Worm (Caenorhabditis elegans) whole organism, early embryonic: ENCODE results near the gene grd-1.

Source experiments
- B0310.2 ChIP-seq: sonication (generic microtip); optimal IDR thresholded peaks from 2 replicates; lab custom pipeline; 2016; ENCODE audit warnings: mild to moderate bottlenecking, missing genetic modification characterization, missing compliant biosample characterization
- ama-1 ChIP-seq: fragments of 150-350 bp; optimal IDR thresholded peaks from 2 replicates; lab custom pipeline; 2014
- ceh-13 ChIP-seq: fragments of 200-800 bp; sonication (Bioruptor generic); optimal IDR thresholded peaks from 2 replicates; lab custom pipeline; 2018; ENCODE audit warnings: mild to moderate bottlenecking, missing genetic modification characterization, missing compliant biosample characterization
- hmbx-1 ChIP-seq: sonication (generic microtip); optimal IDR thresholded peaks from 2 replicates; lab custom pipeline; 2016; ENCODE audit warnings: mild to moderate bottlenecking, missing genetic modification characterization, missing compliant biosample characterization
- pes-1 ChIP-seq: fragments of 200-800 bp; sonication (Bioruptor generic); IDR thresholded peaks from 2 replicates; pipeline ENCODE4 v1.3.6; 2022; ENCODE audit warnings: missing genetic modification reagents, missing genetic modification characterization, missing compliant biosample characterization

DNA sequence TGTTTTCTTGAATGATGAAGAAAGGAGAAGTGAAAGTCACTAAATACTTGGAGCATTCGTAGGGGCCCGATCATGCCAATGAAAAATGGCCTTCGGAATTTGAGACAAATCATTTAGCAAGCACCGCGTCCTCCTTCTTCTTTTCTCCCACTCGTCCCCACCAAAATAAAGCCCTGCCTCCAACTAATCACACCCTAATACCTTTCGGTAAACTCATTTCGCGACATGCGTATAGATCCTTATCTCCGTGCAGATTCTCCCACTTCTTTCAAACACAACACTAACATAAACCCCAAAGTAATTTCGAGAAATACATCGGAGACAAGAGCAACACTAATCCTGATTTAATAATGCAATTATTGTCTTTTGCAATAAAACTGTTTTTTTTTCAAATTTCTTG lies 28.4 kb downstream of the grd-1 start:
- TF ChIP-seq ama-1 (lab: Kevin White, UChicago) (no peak), pes-1 (no peak), hmbx-1 (tag; lab: Kevin White, UChicago) (no peak), B0310.2 (tag; lab: Kevin White, UChicago) (no peak), ceh-13 (no peak)
